Worm (Caenorhabditis elegans) whole organism, L1 larva: ENCODE results near the gene pycr-1.

Source experiments
- C04F5.9 ChIP-seq: sonication (generic microtip); optimal IDR thresholded peaks from 2 replicates; lab custom pipeline; 2016; ENCODE audit warnings: missing genetic modification characterization, missing compliant biosample characterization
- C16A3.4 ChIP-seq: fragments of 150-350 bp; optimal IDR thresholded peaks from 2 replicates; lab custom pipeline; 2014; ENCODE audit warnings: missing biosample characterization, missing genetic modification characterization
- aha-1 ChIP-seq: fragments of 150-350 bp; optimal IDR thresholded peaks from 2 replicates; lab custom pipeline; 2014; ENCODE audit warnings: missing biosample characterization, missing genetic modification characterization
- ceh-82 ChIP-seq, 3 experiments: fragments of 150-350 bp in 1 of 3; sonication (generic microtip) in 2 of 3; optimal IDR thresholded peaks; 2 replicates each; lab custom pipeline; 2014 to 2017; ENCODE audit warnings: missing biosample characterization in 3 of 3, missing genetic modification characterization in 3 of 3
- ceh-88 ChIP-seq: fragments of 200-800 bp; sonication (Bioruptor generic); IDR thresholded peaks from 2 replicates; pipeline ENCODE4 v1.3.6; 2022; ENCODE audit warnings: missing genetic modification characterization, missing compliant biosample characterization
- ceh-90 ChIP-seq: sonication (generic microtip); optimal IDR thresholded peaks from 2 replicates; lab custom pipeline; 2016; ENCODE audit warnings: missing genetic modification characterization, missing compliant biosample characterization
- ces-1 ChIP-seq: fragments of 150-350 bp; optimal IDR thresholded peaks from 2 replicates; lab custom pipeline; 2014; ENCODE audit warnings: missing biosample characterization, missing genetic modification reagents, missing genetic modification characterization
- dpl-1 ChIP-seq, 3 experiments: fragments of 150-350 bp in 2 of 3; sonication (generic microtip) in 1 of 3; optimal IDR thresholded peaks; 2 replicates each; lab custom pipeline; 2014 to 2017; ENCODE audit warnings: missing biosample characterization in 3 of 3, missing genetic modification characterization in 3 of 3, missing genetic modification reagents in 3 of 3
- efl-1 ChIP-seq, 4 experiments: fragments of 150-350 bp; optimal IDR thresholded peaks in 3 of 4; peaks in 1 of 4; 1 replicate in 1 of 4; 2 replicates in 3 of 4; lab custom pipeline; 2014; ENCODE audit warnings: missing biosample characterization in 2 of 4, missing genetic modification characterization in 2 of 4, missing genetic modification reagents in 2 of 4
- elt-2 ChIP-seq: sonication (generic microtip); optimal IDR thresholded peaks from 2 replicates; lab custom pipeline; 2016; ENCODE audit warnings: missing genetic modification characterization, mild to moderate bottlenecking, inconsistent platforms, missing compliant biosample characterization, missing genetic modification reagents
- elt-3 ChIP-seq, 6 experiments: fragments of 150-350 bp in 1 of 6; sonication (generic microtip); optimal IDR thresholded peaks; 2 replicates each; lab custom pipeline; 2017 to 2018; ENCODE audit warnings: missing biosample characterization in 6 of 6, missing genetic modification characterization in 6 of 6, inconsistent platforms in 1 of 6
- ets-5 ChIP-seq: fragments of 200-800 bp; sonication (Bioruptor generic); IDR thresholded peaks from 2 replicates; pipeline ENCODE4 v1.3.6; 2022; ENCODE audit warnings: missing genetic modification characterization, missing compliant biosample characterization
- fkh-10 ChIP-seq: sonication (generic microtip); optimal IDR thresholded peaks from 2 replicates; lab custom pipeline; 2017; ENCODE audit warnings: missing biosample characterization, missing genetic modification reagents, missing genetic modification characterization
- grh-1 ChIP-seq: fragments of 200-800 bp; sonication (Bioruptor generic); IDR thresholded peaks from 2 replicates; pipeline ENCODE4 v1.3.6; 2022; ENCODE audit warnings: missing genetic modification reagents, missing genetic modification characterization, missing compliant biosample characterization
- hlh-17 ChIP-seq: fragments of 200-800 bp; sonication (Bioruptor generic); optimal IDR thresholded peaks from 2 replicates; lab custom pipeline; 2018; ENCODE audit warnings: missing genetic modification characterization, mild to moderate bottlenecking, missing compliant biosample characterization, moderate library complexity, borderline replicate concordance
- isw-1 ChIP-seq: fragments of 200-800 bp; sonication (Bioruptor generic); IDR thresholded peaks from 2 replicates; pipeline ENCODE4 v1.3.6; 2022; ENCODE audit warnings: missing genetic modification characterization, missing compliant biosample characterization
- jun-1 ChIP-seq: fragments of 150-350 bp; optimal IDR thresholded peaks from 2 replicates; lab custom pipeline; 2014; ENCODE audit warnings: missing biosample characterization, missing genetic modification reagents, missing genetic modification characterization
- lin-14 ChIP-seq: fragments of 200-800 bp; sonication (Bioruptor generic); optimal IDR thresholded peaks from 2 replicates; lab custom pipeline; 2018; ENCODE audit warnings: mild to moderate bottlenecking, missing genetic modification characterization, moderate library complexity, missing compliant biosample characterization
- lin-35 ChIP-seq, 2 experiments: fragments of 150-350 bp; optimal IDR thresholded peaks; 2 replicates each; lab custom pipeline; 2014; ENCODE audit warnings: missing biosample characterization in 2 of 2, missing genetic modification characterization in 2 of 2, missing genetic modification reagents in 2 of 2
- lir-3 ChIP-seq: sonication (generic microtip); optimal IDR thresholded peaks from 2 replicates; lab custom pipeline; 2016; ENCODE audit warnings: mild to moderate bottlenecking, missing genetic modification characterization, moderate library complexity, missing compliant biosample characterization; ENCODE audit not compliant: poor library complexity
- lsy-2 ChIP-seq, 2 experiments: fragments of 150-350 bp; optimal IDR thresholded peaks; 2 replicates each; lab custom pipeline; 2014; ENCODE audit warnings: missing biosample characterization in 2 of 2, missing genetic modification characterization in 2 of 2
- nhr-12 ChIP-seq: sonication (generic microtip); optimal IDR thresholded peaks from 2 replicates; lab custom pipeline; 2017; ENCODE audit warnings: missing biosample characterization, missing genetic modification characterization
- nhr-20 ChIP-seq: sonication (generic microtip); optimal IDR thresholded peaks from 2 replicates; lab custom pipeline; 2016; ENCODE audit warnings: mild to moderate bottlenecking, missing genetic modification characterization, missing compliant biosample characterization
- nhr-237 ChIP-seq: fragments of 150-350 bp; optimal IDR thresholded peaks from 2 replicates; lab custom pipeline; 2014; ENCODE audit warnings: missing biosample characterization, missing genetic modification characterization
- nhr-90 ChIP-seq: sonication (generic microtip); optimal IDR thresholded peaks from 2 replicates; lab custom pipeline; 2016; ENCODE audit warnings: mild to moderate bottlenecking, missing genetic modification characterization, missing compliant biosample characterization; ENCODE audit not compliant: poor library complexity
- pag-3 ChIP-seq: sonication (generic microtip); optimal IDR thresholded peaks from 2 replicates; lab custom pipeline; 2017; ENCODE audit warnings: missing genetic modification characterization, mild to moderate bottlenecking, missing compliant biosample characterization, antibody characterized with exemption, borderline replicate concordance; ENCODE audit not compliant: insufficient read depth
- skn-1 ChIP-seq: fragments of 150-350 bp; optimal IDR thresholded peaks from 2 replicates; lab custom pipeline; 2014; ENCODE audit warnings: missing biosample characterization, missing genetic modification characterization
- snpc-4 ChIP-seq: fragments of 150-350 bp; optimal IDR thresholded peaks from 2 replicates; lab custom pipeline; 2014; ENCODE audit warnings: missing biosample characterization, missing genetic modification characterization
- swsn-7 ChIP-seq: sonication (generic microtip); optimal IDR thresholded peaks from 2 replicates; lab custom pipeline; 2016; ENCODE audit warnings: missing genetic modification characterization, missing compliant biosample characterization
- unc-130 ChIP-seq: fragments of 150-350 bp; optimal IDR thresholded peaks from 2 replicates; lab custom pipeline; 2017; ENCODE audit warnings: missing biosample characterization, missing genetic modification characterization, inconsistent platforms
- unc-30 ChIP-seq: sonication (generic microtip); optimal IDR thresholded peaks from 2 replicates; lab custom pipeline; 2017; ENCODE audit warnings: missing biosample characterization, missing genetic modification characterization
- unc-62 ChIP-seq: fragments of 150-350 bp; optimal IDR thresholded peaks from 2 replicates; lab custom pipeline; 2014; ENCODE audit warnings: missing biosample characterization, missing genetic modification reagents, missing genetic modification characterization
- unc-86 ChIP-seq: sonication (generic microtip); optimal IDR thresholded peaks from 2 replicates; lab custom pipeline; 2016; ENCODE audit warnings: missing genetic modification characterization, missing compliant biosample characterization
- unc-98 ChIP-seq: fragments of 200-800 bp; sonication (Bioruptor generic); IDR thresholded peaks from 2 replicates; pipeline ENCODE4 v1.3.6; 2022; ENCODE audit warnings: missing genetic modification characterization, missing compliant biosample characterization
- vab-15 ChIP-seq: sonication (generic microtip); optimal IDR thresholded peaks from 2 replicates; lab custom pipeline; 2017; ENCODE audit warnings: missing genotype, mild to moderate bottlenecking, missing genetic modification characterization, missing compliant biosample characterization

The pycr-1 gene

ce11 chrX:12146453-12147085 lies at the start of gene pycr-1:
pycr-1 (plus strand) TSS chrX:12146832.
- TF ChIP-seq C04F5.9 (tag; lab: Kevin White, UChicago) (no peak), unc-30 (no peak), nhr-20 (tag; lab: Kevin White, UChicago) (no peak), vab-15 (tag; lab: Kevin White, UChicago) (no peak), unc-130 (tag; lab: Kevin White, UChicago) (no peak), elt-3 (tag; optimal IDR thresholded peaks at IDR 0.05; lab: Kevin White, UChicago) (peak in 1 of 6 experiments; percentile 43), ceh-88 (no peak), unc-86 (tag; lab: Kevin White, UChicago) (no peak), lin-35 (GFP tag; optimal IDR thresholded peaks at IDR 0.05; lab: Kevin White, UChicago) (peak in 1 of 2 experiments; percentile 6), elt-2 (peak; percentile 60), nhr-12 (tag; lab: Kevin White, UChicago) (no peak), lir-3 (no peak), unc-62 (GFP tag; lab: Kevin White, UChicago) (no peak), efl-1 (optimal IDR thresholded peaks at IDR 0.05; lab: Kevin White, UChicago) (no peak), efl-1 (GFP tag; optimal IDR thresholded peaks at IDR 0.05 in 1 of 2; lab: Kevin White, UChicago) (peak in 1 of 2 experiments; percentile 73), nhr-237 (tag; lab: Kevin White, UChicago) (no peak), ces-1 (GFP tag; lab: Kevin White, UChicago) (no peak), aha-1 (tag; lab: Kevin White, UChicago) (no peak)

ce11 chrX:12097995-12098394 lies 48.6 kb upstream of the pycr-1 start:
- TF ChIP-seq jun-1 (tag; lab: Kevin White, UChicago): no peak
- no peak for TF ChIP-seq skn-1 (tag; lab: Kevin White, UChicago)
- no peak for TF ChIP-seq C16A3.4
- no peak for TF ChIP-seq snpc-4
- TF ChIP-seq ceh-82 (tag; optimal IDR thresholded peaks at IDR 0.05; lab: Kevin White, UChicago): no peak
- no peak for TF ChIP-seq unc-98 (GFP tag; lab: Robert Waterston, UW)
- TF ChIP-seq fkh-10: no peak
- no peak for TF ChIP-seq lin-35 (GFP tag; optimal IDR thresholded peaks at IDR 0.05; lab: Kevin White, UChicago)
- no peak for TF ChIP-seq hlh-17
- TF ChIP-seq lin-14 (GFP tag; lab: Kevin White, UChicago): no peak
- no peak for TF ChIP-seq ceh-88
- no peak for TF ChIP-seq C04F5.9 (tag; lab: Kevin White, UChicago)
- TF ChIP-seq lsy-2 (tag; optimal IDR thresholded peaks at IDR 0.05; lab: Kevin White, UChicago): no peak
- TF ChIP-seq isw-1 (GFP tag; lab: Robert Waterston, UW): no peak
- no peak for TF ChIP-seq nhr-90
- TF ChIP-seq dpl-1 (GFP tag; optimal IDR thresholded peaks at IDR 0.05; lab: Kevin White, UChicago): no peak
- no peak for TF ChIP-seq ceh-90
- TF ChIP-seq unc-86 (tag; lab: Kevin White, UChicago): no peak
- no peak for TF ChIP-seq grh-1

- TF ChIP-seq vab-15 (tag; lab: Kevin White, UChicago) (no peak), ets-5 (GFP tag; lab: Robert Waterston, UW) (no peak)
These were observed 42.9 kb upstream of the pycr-1 start, which contains the start of gene W03G11.3 for ce11 chrX:12103712-12104111. W03G11.3 (minus strand) TSS chrX:12103812.

DNA sequence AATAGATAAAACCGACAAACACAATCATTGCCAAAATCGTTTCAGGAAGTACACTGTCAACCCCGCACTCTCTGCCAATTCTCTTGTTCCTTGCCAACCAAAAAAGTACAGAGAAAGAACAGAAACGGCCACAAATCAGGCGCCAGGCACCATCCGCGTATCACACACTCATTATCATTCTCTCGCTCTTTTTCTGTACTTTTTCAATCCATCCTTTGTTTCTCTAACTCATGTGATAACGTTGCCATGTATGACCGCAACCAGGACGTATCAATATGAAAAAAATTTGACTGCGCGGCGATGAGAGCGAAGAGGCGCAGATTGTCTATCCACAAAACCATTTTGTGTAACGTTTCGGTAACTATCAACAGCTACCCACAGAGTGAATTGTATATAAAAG lies 42.0 kb upstream of the pycr-1 start, which contains the start of gene col-181:
Gene col-181 (plus strand): TSS at position 301 of the 400 bp plus-strand sequence.
- peak; percentile 7 for TF ChIP-seq pag-3
- TF ChIP-seq swsn-7: no peak
